Fruit fly (Drosophila melanogaster): Measurements from ENCODE around the gene Naa30B.

Gene Naa30B

DNA sequence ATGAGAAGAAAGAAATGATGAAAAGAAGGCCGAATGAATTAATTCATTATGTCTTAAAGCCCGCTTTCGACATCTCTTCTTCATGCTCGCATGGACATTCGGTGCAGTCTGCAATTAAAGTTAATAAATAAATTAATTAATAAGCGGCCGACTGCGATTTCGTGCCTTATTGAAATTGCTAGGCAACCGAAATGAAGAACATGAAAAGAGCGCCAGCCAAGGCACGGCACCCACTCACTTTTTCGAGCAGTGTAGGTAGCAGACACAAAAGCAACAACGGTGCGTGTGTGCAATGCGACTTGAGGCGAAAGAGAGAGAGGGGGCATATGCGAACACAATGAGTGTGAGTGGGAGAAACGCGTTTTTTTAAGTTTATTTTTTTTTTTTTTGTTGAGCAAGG is 7.4 kb downstream of the Naa30B start (continued):
- TF ChIP-seq ara (GFP tag; IDR thresholded peaks at IDR 0.05) (0 out of 2 replicates have a peak, but pooled peaks have one; percentile 19), Atf3 (GFP tag; optimal IDR thresholded peaks at IDR 0.05) (no peak), Lim3 (GFP tag; IDR thresholded peaks at IDR 0.05) (no peak), Chrac-16 (GFP tag; optimal IDR thresholded peaks at IDR 0.05) (peak; percentile 13), Drgx (GFP tag; IDR thresholded peaks at IDR 0.05) (peak; percentile 57; the same call in 1 of the 2 replicates), CG10267 (tag; optimal IDR thresholded peaks at IDR 0.05) (peak; percentile 18), CG32772 (GFP tag; IDR thresholded peaks at IDR 0.05) (peak; percentile 59), ATbp (GFP tag; optimal IDR thresholded peaks at IDR 0.05) (peak; percentile 43), Oli (tag; optimal IDR thresholded peaks at IDR 0.05) (peak; percentile 45), repo (GFP tag; optimal IDR thresholded peaks at IDR 0.05) (no peak), CG2129 (GFP tag; IDR thresholded peaks at IDR 0.05; ENCODE audit: partially characterized antibody) (no peak), CG30403 (GFP tag; optimal IDR thresholded peaks at IDR 0.05) (peak; percentile 25), vfl (GFP tag; optimal IDR thresholded peaks at IDR 0.05) (no peak), ttk (GFP tag; IDR thresholded peaks at IDR 0.05) (peak; percentile 44; the same call in 1 of the 2 replicates), chn (GFP tag; optimal IDR thresholded peaks at IDR 0.05) (peak; percentile 7), CG1529 (GFP tag; optimal IDR thresholded peaks at IDR 0.05) (peak; percentile 5), sisA (GFP tag; IDR thresholded peaks at IDR 0.05) (peak; percentile 20; the same call in 1 of the 2 replicates), Nf-YA (GFP tag; IDR thresholded peaks at IDR 0.05) (0 out of 2 replicates have a peak, but pooled peaks have one; percentile 31), HLH54F (GFP tag; optimal IDR thresholded peaks at IDR 0.05) (no peak), PHDP (tag; optimal IDR thresholded peaks at IDR 0.05) (peak; percentile 30), Sox102F (GFP tag; optimal IDR thresholded peaks at IDR 0.05) (peak; percentile 56), phol (tag; optimal IDR thresholded peaks at IDR 0.05) (peak; percentile 38), CG17359 (tag; optimal IDR thresholded peaks at IDR 0.05) (peak; percentile 44), CG8388 (GFP tag; optimal IDR thresholded peaks at IDR 0.05) (peak; percentile 15), gem (tag; optimal IDR thresholded peaks at IDR 0.05) (peak; percentile 59), shn (GFP tag; optimal IDR thresholded peaks at IDR 0.05) (peak; percentile 3), CG2678 (tag; optimal IDR thresholded peaks at IDR 0.05) (peak; percentile 3), ewg (GFP tag; optimal IDR thresholded peaks at IDR 0.05) (peak; percentile 39), dpn (GFP tag; optimal IDR thresholded peaks at IDR 0.05) (peak in 1 of 2 experiments; percentile 25), CG11695 (GFP tag; IDR thresholded peaks at IDR 0.05) (0 out of 3 replicates have a peak, but pooled peaks have one; percentile 29), CG2712 (tag; optimal IDR thresholded peaks at IDR 0.05) (peak; percentile 49), CG4820 (GFP tag; optimal IDR thresholded peaks at IDR 0.05) (peak; percentile 31), jing (GFP tag; optimal IDR thresholded peaks at IDR 0.05) (peak; percentile 32), CG11723 (GFP tag; optimal IDR thresholded peaks at IDR 0.05) (peak; percentile 22), CG8765 (GFP tag; IDR thresholded peaks at IDR 0.05) (peak; percentile 53), CG17328 (GFP tag; IDR thresholded peaks at IDR 0.05) (peak; percentile 21; the same call in 1 of the 2 replicates), CG8944 (GFP tag; optimal IDR thresholded peaks at IDR 0.05) (peak; percentile 16), D19B (GFP tag; optimal IDR thresholded peaks at IDR 0.05) (no peak), CG6689 (GFP tag; IDR thresholded peaks at IDR 0.05) (peak; percentile 52), CG7372 (GFP tag; IDR thresholded peaks at IDR 0.05) (peak; percentile 32; the same call in 1 of the 2 replicates), CG34422 (GFP tag; IDR thresholded peaks at IDR 0.05) (0 out of 3 replicates have a peak, but pooled peaks have one; percentile 41), Scr (GFP tag; IDR thresholded peaks at IDR 0.05; ENCODE audit: partially characterized antibody) (no peak), CG13424 (tag; optimal IDR thresholded peaks at IDR 0.05) (peak; percentile 34), az2 (GFP tag; optimal IDR thresholded peaks at IDR 0.05) (peak; percentile 30), sna (GFP tag; IDR thresholded peaks at IDR 0.05; ENCODE audit: partially characterized antibody) (no peak), chif (GFP tag; optimal IDR thresholded peaks at IDR 0.05) (peak; percentile 11 to 19), esg (GFP tag; conservative IDR thresholded peaks at IDR 0.05) (no peak; the same call in 1 of the 2 replicates), HmgZ (tag; optimal IDR thresholded peaks at IDR 0.05) (no peak), nmo (GFP tag; optimal IDR thresholded peaks at IDR 0.05) (peak; percentile 45), sima (GFP tag; optimal IDR thresholded peaks at IDR 0.05) (no peak)

Data from whole organism, embryonic.